Fruit fly (Drosophila melanogaster): ENCODE data around the gene COX7AL.

DNA sequence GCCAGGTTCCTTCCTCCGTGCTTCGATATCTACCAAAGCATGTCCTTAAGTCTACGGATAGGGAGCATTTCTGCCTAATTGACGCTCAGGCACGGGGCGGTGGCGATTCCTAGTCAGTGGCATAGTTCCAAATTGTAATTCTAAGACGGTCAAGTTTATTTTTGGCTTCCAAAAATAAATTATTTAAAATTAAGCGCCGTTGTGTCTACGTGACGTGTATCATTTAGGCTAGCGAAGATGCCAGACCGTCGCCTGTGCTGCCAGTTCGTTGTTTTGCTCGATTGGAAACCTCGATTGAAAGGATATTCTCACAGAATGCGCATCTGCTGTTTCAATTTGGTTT, 5.6 kb downstream of the COX7AL start:
- TF ChIP-seq CG8478 (optimal IDR thresholded peaks at IDR 0.05) = no peak
- no peak for TF ChIP-seq EcR (GFP tag; optimal IDR thresholded peaks at IDR 0.05)
- TF ChIP-seq usp (GFP tag; optimal IDR thresholded peaks at IDR 0.05) = no peak

All from whole organism.